Fruit fly (Drosophila melanogaster): Measurements from ENCODE around the gene RecQ4.
A peak's percentile ranks its signal among the peaks of the same experiment; 100 is the strongest.

The RecQ4 gene

DNA sequence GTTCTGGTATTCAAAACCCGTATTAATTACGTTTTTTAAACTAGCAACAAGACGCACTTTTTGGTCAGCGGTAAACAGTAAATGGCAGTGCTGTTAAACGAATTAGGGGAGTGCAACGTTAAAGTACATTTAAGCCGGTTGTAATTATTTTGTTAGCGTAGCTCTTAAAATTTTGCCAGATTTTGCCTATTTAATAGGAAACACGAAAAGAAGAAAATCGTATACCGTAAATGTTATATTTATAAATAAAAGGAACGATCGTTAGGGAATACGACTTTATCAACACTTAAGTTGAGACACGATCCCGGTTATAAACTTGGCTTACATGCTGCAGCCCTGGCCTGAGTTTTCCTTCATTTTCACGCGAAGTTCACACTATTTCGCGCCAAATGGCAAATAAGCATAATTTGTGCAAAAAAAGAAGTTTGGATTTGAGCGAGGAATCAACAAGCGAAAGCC, 38.3 kb downstream of the RecQ4 start, which contains the start of the genes Setx and mus301 (continued):
- peak; percentile 43 for TF ChIP-seq CG2875 (GFP tag; optimal IDR thresholded peaks at IDR 0.05)
- no peak for TF ChIP-seq zf30C (GFP tag; optimal IDR thresholded peaks at IDR 0.05)
- TF ChIP-seq Elba2 (GFP tag; optimal IDR thresholded peaks at IDR 0.05): peak; percentile 98
- peak; percentile 71 for TF ChIP-seq emc (GFP tag; optimal IDR thresholded peaks at IDR 0.05)
- TF ChIP-seq vfl (GFP tag; optimal IDR thresholded peaks at IDR 0.05): peak; percentile 90
- TF ChIP-seq zen2 (GFP tag; IDR thresholded peaks at IDR 0.05; ENCODE audit: partially characterized antibody): no peak
- TF ChIP-seq nerfin-2 (GFP tag; IDR thresholded peaks at IDR 0.05; ENCODE audit: partially characterized antibody): no peak
- no peak for TF ChIP-seq CG8924 (tag; optimal IDR thresholded peaks at IDR 0.05)
- TF ChIP-seq lab (GFP tag; optimal IDR thresholded peaks at IDR 0.05): no peak
- peak; percentile 88 for TF ChIP-seq HmgD (GFP tag; optimal IDR thresholded peaks at IDR 0.05)
- TF ChIP-seq Hand (GFP tag; optimal IDR thresholded peaks at IDR 0.05): no peak
- no peak for TF ChIP-seq pan (optimal IDR thresholded peaks at IDR 0.05)
- peak in 1 of 2 experiments; percentile 61 for TF ChIP-seq pan (GFP tag; optimal IDR thresholded peaks at IDR 0.05 in 1 of 2, IDR thresholded peaks at IDR 0.05 in 1 of 2)
- no peak for TF ChIP-seq CG7745 (tag; optimal IDR thresholded peaks at IDR 0.05)
- TF ChIP-seq tap (tag; optimal IDR thresholded peaks at IDR 0.05): no peak
- peak; percentile 95 for TF ChIP-seq CG4617 (GFP tag; optimal IDR thresholded peaks at IDR 0.05; ENCODE audit: borderline replicate concordance)
- TF ChIP-seq tna (GFP tag; IDR thresholded peaks at IDR 0.05; ENCODE audit: partially characterized antibody): no peak
- TF ChIP-seq Xrp1 (GFP tag; IDR thresholded peaks at IDR 0.05): peak; percentile 79
- TF ChIP-seq org-1 (GFP tag; optimal IDR thresholded peaks at IDR 0.05): peak; percentile 5
- no peak for TF ChIP-seq run (tag; optimal IDR thresholded peaks at IDR 0.05)
- peak; percentile 78 for TF ChIP-seq slou (GFP tag; optimal IDR thresholded peaks at IDR 0.05)
- no peak for TF ChIP-seq chm (GFP tag; IDR thresholded peaks at IDR 0.05)
- no peak for TF ChIP-seq Fer1 (GFP tag; optimal IDR thresholded peaks at IDR 0.05)
- TF ChIP-seq CG9609 (GFP tag; optimal IDR thresholded peaks at IDR 0.05): peak; percentile 75
- TF ChIP-seq ac (GFP tag; optimal IDR thresholded peaks at IDR 0.05): no peak
- peak; percentile 68 for TF ChIP-seq row (GFP tag; IDR thresholded peaks at IDR 0.05)
- peak; percentile 20 for TF ChIP-seq CG15073 (GFP tag; optimal IDR thresholded peaks at IDR 0.05)
- TF ChIP-seq Mes4 (GFP tag; optimal IDR thresholded peaks at IDR 0.05): peak; percentile 26
- TF ChIP-seq CG15696 (tag; optimal IDR thresholded peaks at IDR 0.05): peak; percentile 73
- TF ChIP-seq CG11093 (GFP tag; IDR thresholded peaks at IDR 0.05): peak; percentile 48; the same call in 1 of the 3 replicates
- no peak for TF ChIP-seq CG1832 (GFP tag; optimal IDR thresholded peaks at IDR 0.05)
- no peak for TF ChIP-seq CG32767 (GFP tag; IDR thresholded peaks at IDR 0.05)
- TF ChIP-seq vnd (GFP tag; IDR thresholded peaks at IDR 0.05; ENCODE audit: partially characterized antibody): no peak
- TF ChIP-seq hth (optimal IDR thresholded peaks at IDR 0.05): no peak
- no peak for TF ChIP-seq CG12219 (GFP tag; optimal IDR thresholded peaks at IDR 0.05)
- peak; percentile 78 for TF ChIP-seq CG2116 (GFP tag; optimal IDR thresholded peaks at IDR 0.05)
- no peak for TF ChIP-seq CG18262 (tag; optimal IDR thresholded peaks at IDR 0.05)
- peak; percentile 75 for TF ChIP-seq CG13123 (GFP tag; optimal IDR thresholded peaks at IDR 0.05)
- peak; percentile 70 for TF ChIP-seq tup (GFP tag; optimal IDR thresholded peaks at IDR 0.05)
- TF ChIP-seq CG2202 (tag; optimal IDR thresholded peaks at IDR 0.05): peak; percentile 49
- TF ChIP-seq CG7839 (tag; optimal IDR thresholded peaks at IDR 0.05): no peak
- peak; percentile 58; the same call in 1 of the 2 replicates for TF ChIP-seq CG6689 (GFP tag; IDR thresholded peaks at IDR 0.05)
- TF ChIP-seq Poxn (GFP tag; IDR thresholded peaks at IDR 0.05): no peak
- TF ChIP-seq CG16779 (GFP tag; IDR thresholded peaks at IDR 0.05): no peak
- TF ChIP-seq gt (GFP tag; IDR thresholded peaks at IDR 0.05): no peak
- no peak for TF ChIP-seq scrt (GFP tag; optimal IDR thresholded peaks at IDR 0.05)
- TF ChIP-seq CG8478 (optimal IDR thresholded peaks at IDR 0.05): no peak
- TF ChIP-seq CG2199 (GFP tag; IDR thresholded peaks at IDR 0.05): 0 out of 3 replicates have a peak, but pooled peaks have one; percentile 20
- no peak for TF ChIP-seq Sry-β (GFP tag; optimal IDR thresholded peaks at IDR 0.05)
- TF ChIP-seq nom (GFP tag; optimal IDR thresholded peaks at IDR 0.05): no peak
- TF ChIP-seq tll (GFP tag; optimal IDR thresholded peaks at IDR 0.05): peak in 1 of 2 experiments; percentile 6
